Fruit fly (Drosophila melanogaster) whole organism, embryonic: ENCODE results near the gene Vps29.

Experiments used
- B-H2 ChIP-seq: fragments of 200-800 bp; sonication (Bioruptor generic); optimal IDR thresholded peaks from 2 replicates; lab custom pipeline; 2018; ENCODE audit warnings: missing biosample characterization, mild to moderate bottlenecking, missing genetic modification characterization
- CG11398 ChIP-seq: fragments of 200-800 bp; sonication (Bioruptor generic); optimal IDR thresholded peaks from 2 replicates; lab custom pipeline; 2016; ENCODE audit warnings: missing biosample characterization, missing genetic modification characterization
- CG12071 ChIP-seq: fragments of 200-800 bp; sonication (Bioruptor generic); optimal IDR thresholded peaks from 3 replicates; lab custom pipeline; 2018; ENCODE audit warnings: missing biosample characterization, mild to moderate bottlenecking, missing genetic modification characterization
- CG1233 ChIP-seq: fragments of 200-800 bp; sonication (Bioruptor generic); optimal IDR thresholded peaks from 4 replicates; lab custom pipeline; 2018; ENCODE audit warnings: missing biosample characterization, mild to moderate bottlenecking, missing genetic modification characterization
- CG15479 ChIP-seq: fragments of 200-800 bp; sonication (Bioruptor generic); optimal IDR thresholded peaks from 3 replicates; lab custom pipeline; 2019; ENCODE audit warnings: missing biosample characterization, mild to moderate bottlenecking, missing genetic modification characterization, moderate library complexity
- CG17361 ChIP-seq: fragments of 200-800 bp; sonication (Bioruptor generic); IDR thresholded peaks from 3 replicates; pipeline ENCODE4 v1.3.6; 2022; ENCODE audit warnings: missing biosample characterization, missing genetic modification characterization
- CG17612 ChIP-seq: fragments of 200-800 bp; sonication (Bioruptor generic); IDR thresholded peaks from 2 replicates; pipeline ENCODE4 v1.3.6; 2022; ENCODE audit warnings: missing biosample characterization, missing genetic modification characterization
- CG17802 ChIP-seq: fragments of 200-800 bp; sonication (Bioruptor generic); optimal IDR thresholded peaks from 2 replicates; lab custom pipeline; 2018; ENCODE audit warnings: missing biosample characterization, mild to moderate bottlenecking, missing genetic modification characterization, moderate library complexity
- CG18262 ChIP-seq: fragments of 200-800 bp; optimal IDR thresholded peaks from 3 replicates; lab custom pipeline; 2019; ENCODE audit warnings: missing biosample characterization, mild to moderate bottlenecking, missing genetic modification characterization, moderate library complexity
- CG2120 ChIP-seq: fragments of 200-800 bp; sonication (Bioruptor generic); optimal IDR thresholded peaks from 3 replicates; lab custom pipeline; 2016; ENCODE audit warnings: missing biosample characterization, missing genetic modification characterization
- CG2712 ChIP-seq: fragments of 200-800 bp; optimal IDR thresholded peaks from 3 replicates; lab custom pipeline; 2019; ENCODE audit warnings: missing biosample characterization, mild to moderate bottlenecking, missing genetic modification characterization, moderate library complexity
- CG34376 ChIP-seq: fragments of 200-800 bp; sonication (Bioruptor generic); optimal IDR thresholded peaks from 2 replicates; lab custom pipeline; 2018; ENCODE audit warnings: missing biosample characterization, mild to moderate bottlenecking, missing genetic modification characterization
- CG4404 ChIP-seq: fragments of 200-800 bp; sonication (Bioruptor generic); IDR thresholded peaks from 2 replicates; pipeline ENCODE4 v1.3.6; 2022; ENCODE audit warnings: missing biosample characterization, missing genetic modification characterization
- CG6854 ChIP-seq: fragments of 200-800 bp; sonication (Bioruptor generic); optimal IDR thresholded peaks from 3 replicates; lab custom pipeline; 2017; ENCODE audit warnings: missing biosample characterization, mild to moderate bottlenecking, missing genetic modification characterization
- CG9437 ChIP-seq: fragments of 200-800 bp; sonication (Bioruptor generic); optimal IDR thresholded peaks from 2 replicates; lab custom pipeline; 2018; ENCODE audit warnings: missing biosample characterization, mild to moderate bottlenecking, missing genetic modification characterization
- CG9817 ChIP-seq: fragments of 200-800 bp; sonication (Bioruptor generic); optimal IDR thresholded peaks from 2 replicates; lab custom pipeline; 2018; ENCODE audit warnings: missing biosample characterization, mild to moderate bottlenecking, missing genetic modification characterization, moderate library complexity
- D19A ChIP-seq: fragments of 200-800 bp; optimal IDR thresholded peaks from 3 replicates; lab custom pipeline; 2019; ENCODE audit warnings: missing biosample characterization, mild to moderate bottlenecking, missing genetic modification characterization, moderate library complexity
- Drgx ChIP-seq: fragments of 200-800 bp; sonication (Bioruptor generic); IDR thresholded peaks from 2 replicates; pipeline ENCODE4 v1.3.6; 2022; ENCODE audit warnings: missing biosample characterization, missing genetic modification characterization
- GATAe ChIP-seq: fragments of 200-800 bp; sonication (Bioruptor generic); conservative IDR thresholded peaks from 2 replicates; pipeline ENCODE4 v1.3.6; 2022; ENCODE audit warnings: missing biosample characterization, missing genetic modification characterization
- H2.0 ChIP-seq: fragments of 200-800 bp; sonication (Bioruptor generic); IDR thresholded peaks from 2 replicates; pipeline ENCODE4 v1.3.6; 2022; ENCODE audit warnings: missing biosample characterization, missing genetic modification characterization
- Hey ChIP-seq: fragments of 200-800 bp; sonication (Bioruptor generic); optimal IDR thresholded peaks from 3 replicates; lab custom pipeline; 2018; ENCODE audit warnings: missing biosample characterization, mild to moderate bottlenecking, missing genetic modification characterization
- Med ChIP-seq: fragments of 200-800 bp; sonication (Bioruptor generic); peaks from one replicate; lab custom pipeline; 2016; ENCODE audit warnings: missing biosample characterization, missing genetic modification characterization, mild to moderate bottlenecking, inconsistent platforms, moderate library complexity
- Nf-YB ChIP-seq: fragments of 200-800 bp; sonication (Bioruptor generic); optimal IDR thresholded peaks from 3 replicates; lab custom pipeline; 2019; ENCODE audit warnings: missing biosample characterization, mild to moderate bottlenecking, missing genetic modification characterization, moderate library complexity
- Rfx ChIP-seq: fragments of 200-800 bp; sonication (Bioruptor generic); IDR thresholded peaks from 2 replicates; pipeline ENCODE4 v1.3.6; 2022; ENCODE audit warnings: missing biosample characterization, missing genetic modification characterization
- abd-A ChIP-seq: fragments of 200-800 bp; sonication (Bioruptor generic); optimal IDR thresholded peaks from 3 replicates; lab custom pipeline; 2019; ENCODE audit warnings: missing biosample characterization, mild to moderate bottlenecking, missing genetic modification characterization, moderate library complexity
- ara ChIP-seq: fragments of 200-800 bp; sonication (Bioruptor generic); IDR thresholded peaks from 2 replicates; pipeline ENCODE4 v1.3.6; 2022; ENCODE audit warnings: missing biosample characterization, missing genetic modification characterization
- crol ChIP-seq: fragments of 200-800 bp; sonication (Bioruptor generic); IDR thresholded peaks from 2 replicates; pipeline ENCODE4 v1.3.6; 2022; ENCODE audit warnings: missing biosample characterization, missing genetic modification characterization
- cwo ChIP-seq: fragments of 200-800 bp; sonication (Bioruptor generic); optimal IDR thresholded peaks from 3 replicates; lab custom pipeline; 2017; ENCODE audit warnings: missing biosample characterization, missing genetic modification characterization, mild to moderate bottlenecking, moderate library complexity, missing genetic modification reagents
- dpn ChIP-seq, 2 experiments: fragments of 200-800 bp; sonication (Bioruptor generic); optimal IDR thresholded peaks; 3 replicates each; lab custom pipeline; 2016; ENCODE audit warnings: missing biosample characterization in 2 of 2, missing genetic modification characterization in 2 of 2
- exex ChIP-seq: fragments of 200-800 bp; sonication (Bioruptor generic); optimal IDR thresholded peaks from 4 replicates; lab custom pipeline; 2018; ENCODE audit warnings: missing biosample characterization, mild to moderate bottlenecking, missing genetic modification characterization, moderate library complexity
- gem ChIP-seq: fragments of 200-800 bp; sonication (Bioruptor generic); optimal IDR thresholded peaks from 2 replicates; lab custom pipeline; 2019; ENCODE audit warnings: missing biosample characterization, mild to moderate bottlenecking, missing genetic modification characterization, moderate library complexity
- grn ChIP-seq: fragments of 200-800 bp; sonication (Bioruptor generic); optimal IDR thresholded peaks from 3 replicates; lab custom pipeline; 2017; ENCODE audit warnings: missing biosample characterization, missing genetic modification characterization
- her ChIP-seq: fragments of 200-800 bp; sonication (Bioruptor generic); optimal IDR thresholded peaks from 2 replicates; lab custom pipeline; 2016; ENCODE audit warnings: missing biosample characterization, missing genetic modification characterization
- jing ChIP-seq: fragments of 200-800 bp; sonication (Bioruptor generic); optimal IDR thresholded peaks from 2 replicates; lab custom pipeline; 2018; ENCODE audit warnings: missing biosample characterization, mild to moderate bottlenecking, missing genetic modification characterization
- mirr ChIP-seq: fragments of 200-800 bp; sonication (Bioruptor generic); optimal IDR thresholded peaks from 3 replicates; lab custom pipeline; 2018; ENCODE audit warnings: missing biosample characterization, mild to moderate bottlenecking, missing genetic modification characterization
- nau ChIP-seq: fragments of 200-800 bp; sonication (Bioruptor generic); optimal IDR thresholded peaks from 3 replicates; lab custom pipeline; 2017; ENCODE audit warnings: missing biosample characterization, mild to moderate bottlenecking, missing genetic modification characterization, missing genetic modification reagents
- oc ChIP-seq: fragments of 200-800 bp; sonication (Bioruptor generic); optimal IDR thresholded peaks from 2 replicates; lab custom pipeline; 2018; ENCODE audit warnings: missing biosample characterization, mild to moderate bottlenecking, missing genetic modification characterization, moderate library complexity
- peb ChIP-seq: fragments of 200-800 bp; sonication (Bioruptor generic); IDR thresholded peaks from 2 replicates; pipeline ENCODE4 v1.3.6; 2022; ENCODE audit warnings: missing biosample characterization, missing genetic modification characterization
- prd ChIP-seq, 3 experiments: fragments of >200 bp in 2 of 3; fragments of 200-800 bp in 1 of 3; sonication (Bioruptor generic) in 1 of 3; optimal IDR thresholded peaks in 2 of 3; IDR thresholded peaks in 1 of 3; 2 replicates in 2 of 3; 3 replicates in 1 of 3; pipeline versions ENCODE4 v1.3.6 to Lab custom; 2017 to 2022; ENCODE audit warnings: missing biosample characterization in 1 of 3, missing genetic modification characterization in 1 of 3
- rib ChIP-seq: fragments of 200-800 bp; sonication (Bioruptor generic); IDR thresholded peaks from 2 replicates; pipeline ENCODE4 v1.3.6; 2022; ENCODE audit warnings: missing biosample characterization, missing genetic modification characterization
- sd ChIP-seq: fragments of 200-800 bp; sonication (Bioruptor generic); optimal IDR thresholded peaks from 3 replicates; lab custom pipeline; 2018; ENCODE audit warnings: missing biosample characterization, mild to moderate bottlenecking, missing genetic modification characterization, moderate library complexity
- slbo ChIP-seq: fragments of 200-800 bp; sonication (Bioruptor generic); IDR thresholded peaks from 2 replicates; pipeline ENCODE4 v1.3.6; 2022; ENCODE audit warnings: missing biosample characterization, missing genetic modification characterization
- sna ChIP-seq: fragments of 200-800 bp; sonication (Bioruptor generic); IDR thresholded peaks from 2 replicates; pipeline ENCODE4 v1.3.6; 2022; ENCODE audit warnings: missing biosample characterization, missing genetic modification characterization; ENCODE audit not compliant: partially characterized antibody
- sqz ChIP-seq: fragments of 200-800 bp; sonication (Bioruptor generic); optimal IDR thresholded peaks from 3 replicates; lab custom pipeline; 2018; ENCODE audit warnings: missing biosample characterization, mild to moderate bottlenecking, missing genetic modification characterization
- sr ChIP-seq: fragments of 200-800 bp; sonication (Bioruptor generic); IDR thresholded peaks from 3 replicates; pipeline ENCODE4 v1.3.6; 2022; ENCODE audit warnings: missing biosample characterization, missing genetic modification characterization
- sug ChIP-seq: fragments of 200-800 bp; optimal IDR thresholded peaks from 2 replicates; lab custom pipeline; 2019; ENCODE audit warnings: missing biosample characterization, mild to moderate bottlenecking, missing genetic modification characterization, moderate library complexity
- vfl ChIP-seq: fragments of 200-800 bp; sonication (Bioruptor generic); optimal IDR thresholded peaks from 2 replicates; lab custom pipeline; 2016; ENCODE audit warnings: missing biosample characterization, missing genetic modification characterization
- wdn ChIP-seq: fragments of 200-800 bp; sonication (Bioruptor generic); IDR thresholded peaks from 2 replicates; pipeline ENCODE4 v1.3.6; 2022; ENCODE audit warnings: missing biosample characterization, missing genetic modification characterization

Vps29 gene

DNA sequence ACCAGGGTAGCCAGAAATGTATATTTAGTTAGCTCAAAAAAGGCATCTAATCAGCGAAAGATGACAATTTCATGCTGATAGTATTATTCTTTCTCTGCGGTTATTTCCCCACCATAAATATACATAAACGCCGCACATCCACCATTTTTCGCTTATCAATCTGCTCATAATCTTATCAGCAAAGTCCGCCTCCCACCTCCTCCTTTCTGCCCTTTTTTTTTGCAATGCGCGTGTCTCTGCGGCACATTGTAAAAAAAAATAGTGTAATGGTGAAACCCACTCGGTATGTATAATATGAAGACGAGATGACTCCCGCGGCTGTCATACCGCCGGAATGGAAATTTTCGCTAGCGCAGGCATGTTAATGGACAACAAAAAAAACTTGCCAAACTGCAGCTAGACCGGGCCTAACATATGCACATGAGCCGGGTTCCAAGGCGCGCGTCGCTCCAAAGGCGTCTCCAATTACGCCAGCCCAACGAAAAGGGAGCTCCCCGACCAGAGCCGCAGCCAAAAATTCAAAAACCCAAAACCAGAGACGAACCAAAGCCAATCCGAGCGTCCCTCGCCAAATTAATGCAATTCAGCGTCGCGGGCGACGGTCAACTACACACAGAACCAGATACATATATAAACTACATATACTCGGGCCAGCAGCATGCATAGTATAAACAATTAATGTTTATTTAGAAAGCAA lies 30.2 kb upstream of the Vps29 start:
- TF ChIP-seq CG1233 (GFP tag; lab: Kevin White, UChicago) (no peak), jing (no peak), peb (GFP tag; lab: Robert Waterston, UW) (no peak), grn (GFP tag; lab: Kevin White, UChicago) (peak; percentile 42), CG17802 (tag; lab: Kevin White, UChicago) (no peak), Hey (tag; lab: Kevin White, UChicago) (peak; percentile 60), her (GFP tag; lab: Kevin White, UChicago) (no peak), CG6854 (GFP tag; lab: Kevin White, UChicago) (no peak), CG9437 (GFP tag; lab: Kevin White, UChicago) (no peak), Rfx (GFP tag; lab: Robert Waterston, UW) (no peak), cwo (GFP tag; lab: Kevin White, UChicago) (peak; percentile 32), sqz (GFP tag; lab: Kevin White, UChicago) (no peak), mirr (GFP tag; lab: Kevin White, UChicago) (peak; percentile 11), CG2120 (GFP tag; lab: Kevin White, UChicago) (no peak), sug (tag; lab: Kevin White, UChicago) (peak; percentile 11), H2.0 (GFP tag; lab: Robert Waterston, UW) (no peak), sr (no peak), rib (GFP tag; lab: Robert Waterston, UW) (0 out of 2 replicates have a peak, but pooled peaks have one; percentile 9), CG15479 (GFP tag; lab: Kevin White, UChicago) (peak; percentile 15), GATAe (GFP tag; lab: Robert Waterston, UW) (peak; percentile 95), slbo (no peak), CG9817 (no peak), crol (GFP tag; lab: Robert Waterston, UW) (peak; percentile 23; the same call in 1 of the 2 replicates), CG11398 (no peak), vfl (GFP tag; lab: Kevin White, UChicago) (no peak), wdn (no peak), ara (GFP tag; lab: Robert Waterston, UW) (no peak), CG34376 (GFP tag; lab: Kevin White, UChicago) (peak; percentile 23), Med (GFP tag; lab: Kevin White, UChicago) (peak; percentile 59), Drgx (GFP tag; lab: Robert Waterston, UW) (0 out of 2 replicates have a peak, but pooled peaks have one; percentile 21), exex (tag; lab: Kevin White, UChicago) (peak; percentile 51), sd (tag; lab: Kevin White, UChicago) (peak; percentile 9)
- TF ChIP-seq, all 482 proteins: peak for 14

DNA sequence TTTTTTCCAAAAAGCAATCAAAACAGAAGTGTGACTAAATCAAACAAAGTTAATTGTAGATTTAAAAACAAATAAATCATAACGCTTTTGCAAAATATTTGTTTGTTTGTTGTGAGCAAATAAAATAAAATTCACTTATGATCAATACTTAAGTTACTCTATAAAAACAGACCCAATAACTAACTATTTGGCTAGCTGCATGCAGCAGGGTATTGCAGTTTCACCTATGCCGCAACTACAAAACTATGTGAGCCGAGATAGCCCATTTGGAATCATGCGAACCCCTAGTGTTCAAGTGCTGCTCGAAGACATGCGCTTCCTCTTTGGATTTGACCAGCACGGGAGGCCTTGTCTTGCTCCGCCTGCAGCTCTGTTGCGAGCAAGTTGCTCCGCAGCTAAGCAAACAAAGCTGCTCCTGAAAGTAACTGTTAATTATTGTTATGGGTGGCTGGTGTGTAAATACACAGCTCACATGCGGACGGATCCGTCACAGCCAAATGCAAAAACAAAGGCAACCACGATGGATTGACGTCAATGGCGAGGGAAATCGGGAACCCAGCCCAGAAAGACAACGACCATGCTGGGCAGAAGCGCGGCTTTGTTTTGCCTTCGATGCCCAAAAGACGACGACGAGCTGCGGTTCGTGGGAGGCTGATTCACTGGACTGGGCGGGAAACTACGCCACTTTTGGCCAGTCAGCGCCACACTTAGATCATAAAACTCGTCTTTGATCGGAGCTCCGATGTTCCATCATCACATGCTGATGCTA lies 28.4 kb upstream of the Vps29 start:
- TF ChIP-seq abd-A (tag; lab: Kevin White, UChicago) (peak; percentile 46), gem (peak; percentile 14), CG17612 (GFP tag; lab: Robert Waterston, UW) (0 out of 2 replicates have a peak, but pooled peaks have one; percentile 4), oc (tag; lab: Kevin White, UChicago) (peak; percentile 15), sna (GFP tag; lab: Robert Waterston, UW) (no peak), CG12071 (peak; percentile 7), nau (GFP tag; lab: Kevin White, UChicago) (peak; percentile 8), dpn (GFP tag; optimal IDR thresholded peaks at IDR 0.05; lab: Kevin White, UChicago) (no peak), prd (optimal IDR thresholded peaks at IDR 0.05; lab: Kevin White, UChicago) (no peak), prd (GFP tag; IDR thresholded peaks at IDR 0.05; lab: Robert Waterston, UW) (no peak), CG2712 (tag; lab: Kevin White, UChicago) (peak; percentile 4), CG17361 (0 out of 3 replicates have a peak, but pooled peaks have one; percentile 32), CG4404 (no peak), B-H2 (no peak), D19A (tag; lab: Kevin White, UChicago) (peak; percentile 76), CG18262 (tag; lab: Kevin White, UChicago) (peak; percentile 9), Nf-YB (GFP tag; lab: Kevin White, UChicago) (no peak)
